Fruit fly (Drosophila melanogaster) whole organism, embryonic: ENCODE data around the gene VhaPPA1-2.

Source experiments
- Ada2b ChIP-seq: fragments of 200-800 bp; sonication (Bioruptor generic); IDR thresholded peaks from 2 replicates; pipeline ENCODE4 v1.3.6; 2022; ENCODE audit warnings: missing biosample characterization, missing genetic modification characterization
- Atf3 ChIP-seq: fragments of 200-800 bp; sonication (Bioruptor generic); optimal IDR thresholded peaks from 3 replicates; lab custom pipeline; 2016; ENCODE audit warnings: missing biosample characterization, missing genetic modification characterization
- BEAF-32 ChIP-seq: fragments of 200-800 bp; sonication (Bioruptor generic); optimal IDR thresholded peaks from 3 replicates; lab custom pipeline; 2017; ENCODE audit warnings: missing biosample characterization, missing genetic modification characterization, mild to moderate bottlenecking, moderate library complexity, missing genetic modification reagents
- CG10267 ChIP-seq: fragments of 200-800 bp; sonication (Bioruptor generic); optimal IDR thresholded peaks from 2 replicates; lab custom pipeline; 2018; ENCODE audit warnings: missing biosample characterization, mild to moderate bottlenecking, missing genetic modification characterization, moderate library complexity
- CG10565 ChIP-seq: fragments of 200-800 bp; sonication (Bioruptor generic); optimal IDR thresholded peaks from 3 replicates; lab custom pipeline; 2016; ENCODE audit warnings: missing biosample characterization, mild to moderate bottlenecking, missing genetic modification characterization
- CG13624 ChIP-seq: fragments of 200-800 bp; sonication (Bioruptor generic); optimal IDR thresholded peaks from 2 replicates; lab custom pipeline; 2016; ENCODE audit warnings: missing biosample characterization, missing genetic modification characterization
- CG14710 ChIP-seq: fragments of 200-800 bp; sonication (Bioruptor generic); optimal IDR thresholded peaks from 3 replicates; lab custom pipeline; 2019; ENCODE audit warnings: missing biosample characterization, mild to moderate bottlenecking, missing genetic modification characterization, moderate library complexity
- CG15514 ChIP-seq: fragments of 200-800 bp; sonication (Bioruptor generic); optimal IDR thresholded peaks from 3 replicates; lab custom pipeline; 2017; ENCODE audit warnings: missing biosample characterization, missing genetic modification characterization, mild to moderate bottlenecking, moderate library complexity, missing genetic modification reagents
- CG16813 ChIP-seq: fragments of 200-800 bp; sonication (Bioruptor generic); IDR thresholded peaks from 3 replicates; pipeline ENCODE4 v1.3.6; 2022; ENCODE audit warnings: missing biosample characterization, missing genetic modification characterization; ENCODE audit not compliant: partially characterized antibody
- CG17328 ChIP-seq: fragments of 200-800 bp; sonication (Bioruptor generic); IDR thresholded peaks from 2 replicates; pipeline ENCODE4 v1.3.6; 2022; ENCODE audit warnings: missing biosample characterization, missing genetic modification characterization
- CG34224 ChIP-seq: fragments of 200-800 bp; sonication (Bioruptor generic); IDR thresholded peaks from 3 replicates; pipeline ENCODE4 v1.3.6; 2022; ENCODE audit warnings: missing biosample characterization, missing genetic modification characterization; ENCODE audit not compliant: partially characterized antibody
- CG34422 ChIP-seq: fragments of 200-800 bp; sonication (Bioruptor generic); IDR thresholded peaks from 3 replicates; pipeline ENCODE4 v1.3.6; 2022; ENCODE audit warnings: missing biosample characterization, missing genetic modification characterization
- CG7928 ChIP-seq: fragments of 200-800 bp; sonication (Bioruptor generic); optimal IDR thresholded peaks from 2 replicates; lab custom pipeline; 2017; ENCODE audit warnings: missing biosample characterization, mild to moderate bottlenecking, missing genetic modification characterization
- CG8089 ChIP-seq: fragments of 200-800 bp; sonication (Bioruptor generic); optimal IDR thresholded peaks from 3 replicates; lab custom pipeline; 2016; ENCODE audit warnings: missing biosample characterization, missing genetic modification characterization
- CkIIα-i1 ChIP-seq: fragments of 200-800 bp; sonication (Bioruptor generic); IDR thresholded peaks from 2 replicates; pipeline ENCODE4 v1.3.6; 2022; ENCODE audit warnings: missing biosample characterization, missing genetic modification characterization
- D19B ChIP-seq: fragments of 200-800 bp; sonication (Bioruptor generic); optimal IDR thresholded peaks from 2 replicates; lab custom pipeline; 2017; ENCODE audit warnings: missing biosample characterization, mild to moderate bottlenecking, missing genetic modification characterization
- Dll ChIP-seq: fragments of 200-800 bp; sonication (Bioruptor generic); IDR thresholded peaks from 4 replicates; pipeline ENCODE4 v1.3.6; 2022; ENCODE audit warnings: missing biosample characterization, missing genetic modification characterization; ENCODE audit not compliant: partially characterized antibody
- E2f2 ChIP-seq: fragments of 200-800 bp; sonication (Bioruptor generic); IDR thresholded peaks from 2 replicates; pipeline ENCODE4 v1.3.6; 2022; ENCODE audit warnings: missing biosample characterization, missing genetic modification characterization
- Ets97D ChIP-seq: fragments of 200-800 bp; sonication (Bioruptor generic); optimal IDR thresholded peaks from 3 replicates; lab custom pipeline; 2016; ENCODE audit warnings: missing biosample characterization, missing genetic modification characterization
- HLH4C ChIP-seq: fragments of 200-800 bp; sonication (Bioruptor generic); IDR thresholded peaks from 3 replicates; pipeline ENCODE4 v1.3.6; 2022; ENCODE audit warnings: missing biosample characterization, missing genetic modification characterization; ENCODE audit not compliant: partially characterized antibody
- HmgZ ChIP-seq: fragments of 200-800 bp; sonication (Bioruptor generic); optimal IDR thresholded peaks from 2 replicates; lab custom pipeline; 2018; ENCODE audit warnings: missing biosample characterization, mild to moderate bottlenecking, missing genetic modification characterization
- Hr78 ChIP-seq, 2 experiments: fragments of 200-800 bp in 1 of 2; fragments of >200 bp in 1 of 2; sonication (Bioruptor generic) in 1 of 2; optimal IDR thresholded peaks; 2 replicates each; lab custom pipeline; 2017 to 2019; ENCODE audit warnings: missing biosample characterization in 2 of 2, missing genetic modification characterization in 2 of 2, mild to moderate bottlenecking in 1 of 2, moderate library complexity in 1 of 2
- Max ChIP-seq: fragments of 200-800 bp; sonication (Bioruptor generic); optimal IDR thresholded peaks from 2 replicates; lab custom pipeline; 2016; ENCODE audit warnings: missing biosample characterization, mild to moderate bottlenecking, missing genetic modification characterization
- Myb ChIP-seq: fragments of 200-800 bp; sonication (Bioruptor generic); optimal IDR thresholded peaks from 2 replicates; lab custom pipeline; 2016; ENCODE audit warnings: missing biosample characterization, missing genetic modification characterization
- NFAT ChIP-seq: fragments of 200-800 bp; sonication (Bioruptor generic); IDR thresholded peaks from 2 replicates; pipeline ENCODE4 v1.3.6; 2022; ENCODE audit warnings: missing biosample characterization, missing genetic modification characterization
- Nf-YC ChIP-seq: fragments of 200-800 bp; optimal IDR thresholded peaks from 3 replicates; lab custom pipeline; 2019; ENCODE audit warnings: missing biosample characterization, mild to moderate bottlenecking, missing genetic modification characterization, moderate library complexity
- Ptx1 ChIP-seq: fragments of 200-800 bp; sonication (Bioruptor generic); IDR thresholded peaks from 2 replicates; pipeline ENCODE4 v1.3.6; 2022; ENCODE audit warnings: missing biosample characterization, missing genetic modification characterization
- Stat92E ChIP-seq, 3 experiments: fragments of >200 bp in 2 of 3; fragments of 200-800 bp in 1 of 3; sonication (Bioruptor generic) in 1 of 3; optimal IDR thresholded peaks; 2 replicates each; lab custom pipeline; 2017 to 2019; ENCODE audit warnings: missing biosample characterization in 3 of 3, missing genetic modification characterization in 3 of 3, mild to moderate bottlenecking in 1 of 3, moderate library complexity in 1 of 3
- amos ChIP-seq: fragments of 200-800 bp; sonication (Bioruptor generic); IDR thresholded peaks from 2 replicates; pipeline ENCODE4 v1.3.6; 2022; ENCODE audit warnings: missing biosample characterization, missing genetic modification characterization; ENCODE audit not compliant: partially characterized antibody
- bbx ChIP-seq: fragments of 200-800 bp; sonication (Bioruptor generic); IDR thresholded peaks from 2 replicates; pipeline ENCODE4 v1.3.6; 2022; ENCODE audit warnings: missing biosample characterization, missing genetic modification characterization; ENCODE audit not compliant: partially characterized antibody
- br ChIP-seq: fragments of >200 bp; optimal IDR thresholded peaks from 2 replicates; lab custom pipeline; 2017
- chif ChIP-seq, 2 experiments: fragments of 200-800 bp; sonication (Bioruptor generic); optimal IDR thresholded peaks; 3 replicates each; lab custom pipeline; 2016; ENCODE audit warnings: missing biosample characterization in 2 of 2, missing genetic modification characterization in 2 of 2
- crp ChIP-seq, 2 experiments: fragments of 200-800 bp; sonication (Bioruptor generic); optimal IDR thresholded peaks; 2 replicates in 1 of 2; 3 replicates in 1 of 2; lab custom pipeline; 2017; ENCODE audit warnings: missing biosample characterization in 2 of 2, missing genetic modification characterization in 2 of 2, mild to moderate bottlenecking in 1 of 2, moderate library complexity in 1 of 2
- ems ChIP-seq: fragments of 200-800 bp; sonication (Bioruptor generic); optimal IDR thresholded peaks from 3 replicates; lab custom pipeline; 2016; ENCODE audit warnings: missing biosample characterization, missing genetic modification characterization
- hth ChIP-seq: fragments of >200 bp; optimal IDR thresholded peaks from 2 replicates; lab custom pipeline; 2017; ENCODE audit warnings: inconsistent platforms
- mld ChIP-seq: fragments of 200-800 bp; sonication (Bioruptor generic); IDR thresholded peaks from 3 replicates; pipeline ENCODE4 v1.3.6; 2022; ENCODE audit warnings: missing biosample characterization, missing genetic modification characterization; ENCODE audit not compliant: partially characterized antibody
- nau ChIP-seq: fragments of 200-800 bp; sonication (Bioruptor generic); optimal IDR thresholded peaks from 3 replicates; lab custom pipeline; 2017; ENCODE audit warnings: missing biosample characterization, mild to moderate bottlenecking, missing genetic modification characterization, missing genetic modification reagents
- nmo ChIP-seq: fragments of 200-800 bp; sonication (Bioruptor generic); optimal IDR thresholded peaks from 2 replicates; lab custom pipeline; 2018; ENCODE audit warnings: missing biosample characterization, mild to moderate bottlenecking, missing genetic modification characterization, moderate library complexity
- pb ChIP-seq: fragments of 200-800 bp; sonication (Bioruptor generic); optimal IDR thresholded peaks from 3 replicates; lab custom pipeline; 2016; ENCODE audit warnings: missing biosample characterization, missing genetic modification characterization
- phol ChIP-seq: fragments of 200-800 bp; sonication (Bioruptor generic); optimal IDR thresholded peaks from 3 replicates; lab custom pipeline; 2018; ENCODE audit warnings: missing biosample characterization, mild to moderate bottlenecking, missing genetic modification characterization, moderate library complexity
- pzg ChIP-seq: fragments of 200-800 bp; sonication (Bioruptor generic); optimal IDR thresholded peaks from 3 replicates; lab custom pipeline; 2018; ENCODE audit warnings: missing biosample characterization, mild to moderate bottlenecking, missing genetic modification characterization, moderate library complexity
- sisA ChIP-seq: fragments of 200-800 bp; sonication (Bioruptor generic); IDR thresholded peaks from 2 replicates; pipeline ENCODE4 v1.3.6; 2022; ENCODE audit warnings: missing biosample characterization, missing genetic modification characterization
- stwl ChIP-seq: fragments of 200-800 bp; sonication (Bioruptor generic); optimal IDR thresholded peaks from 3 replicates; lab custom pipeline; 2018; ENCODE audit warnings: missing biosample characterization, mild to moderate bottlenecking, missing genetic modification characterization, moderate library complexity
- tll ChIP-seq, 2 experiments: fragments of 200-800 bp in 1 of 2; fragments of >200 bp in 1 of 2; sonication (Bioruptor generic) in 1 of 2; optimal IDR thresholded peaks; 2 replicates each; lab custom pipeline; 2017 to 2019; ENCODE audit warnings: missing biosample characterization in 2 of 2, missing genetic modification characterization in 2 of 2, mild to moderate bottlenecking in 1 of 2, moderate library complexity in 1 of 2
- trem ChIP-seq: fragments of 200-800 bp; optimal IDR thresholded peaks from 3 replicates; lab custom pipeline; 2019; ENCODE audit warnings: missing biosample characterization, mild to moderate bottlenecking, missing genetic modification characterization, moderate library complexity
- twi ChIP-seq: fragments of 200-800 bp; optimal IDR thresholded peaks from 2 replicates; lab custom pipeline; 2019; ENCODE audit warnings: missing biosample characterization, mild to moderate bottlenecking, missing genetic modification characterization, moderate library complexity
- unc-4 ChIP-seq: fragments of 200-800 bp; sonication (Bioruptor generic); IDR thresholded peaks from 2 replicates; pipeline ENCODE4 v1.3.6; 2022; ENCODE audit warnings: missing biosample characterization, missing genetic modification characterization; ENCODE audit not compliant: partially characterized antibody

Gene VhaPPA1-2

DNA sequence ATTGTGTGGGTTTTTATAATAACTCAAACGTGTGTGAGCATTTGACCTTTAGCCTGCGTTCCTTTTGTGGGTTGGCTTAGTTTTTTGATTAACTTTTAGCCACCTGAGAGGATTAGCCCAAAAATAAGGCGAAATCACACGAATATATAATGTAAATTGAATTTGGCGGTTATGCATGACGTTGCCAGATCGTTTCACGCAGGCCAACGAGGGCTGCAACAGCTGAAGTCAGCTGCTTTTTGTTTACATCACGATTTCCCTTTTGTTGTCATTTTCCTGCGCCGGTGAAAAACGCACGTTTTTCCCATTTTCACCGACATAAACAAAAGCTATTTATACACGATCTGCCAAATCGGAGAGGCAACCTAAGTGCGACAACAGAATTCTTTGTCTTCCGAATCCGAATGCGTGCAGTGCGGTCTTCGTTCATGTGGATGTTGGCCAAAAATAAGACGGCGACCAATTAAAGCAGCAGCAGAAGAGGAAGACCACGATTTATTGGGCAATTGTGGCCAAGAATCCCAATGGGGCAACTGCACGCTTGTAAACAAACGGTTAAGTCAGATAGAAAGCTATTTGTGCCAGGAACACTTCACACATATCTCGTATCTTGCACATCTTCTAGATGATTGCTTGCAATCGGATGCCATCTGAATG is 20.7 kb downstream of the VhaPPA1-2 start, which contains the start of gene CG3631 (continued):
- TF ChIP-seq CG10267 (tag; lab: Kevin White, UChicago) (no peak), CG7928 (GFP tag; lab: Kevin White, UChicago) (peak; percentile 96), HmgZ (tag; lab: Kevin White, UChicago) (no peak), ems (no peak), Max (GFP tag; lab: Kevin White, UChicago) (peak; percentile 53), nau (GFP tag; lab: Kevin White, UChicago) (no peak), Ptx1 (GFP tag; lab: Robert Waterston, UW) (no peak), Nf-YC (tag; lab: Kevin White, UChicago) (peak; percentile 9), CG17328 (no peak), Dll (0 out of 4 replicates have a peak, but pooled peaks have one; percentile 31), twi (no peak), CG13624 (GFP tag; lab: Kevin White, UChicago) (no peak), amos (GFP tag; lab: Robert Waterston, UW) (peak; percentile 41; the same call in 1 of the 2 replicates), mld (GFP tag; lab: Robert Waterston, UW) (0 out of 3 replicates have a peak, but pooled peaks have one; percentile 6), D19B (no peak), Atf3 (GFP tag; lab: Kevin White, UChicago) (no peak), hth (lab: Kevin White, UChicago) (no peak), Ada2b (GFP tag; lab: Robert Waterston, UW) (no peak), NFAT (GFP tag; lab: Robert Waterston, UW) (no peak), crp (GFP tag; optimal IDR thresholded peaks at IDR 0.05; lab: Kevin White, UChicago) (peak; percentile 88 to 97), CG10565 (GFP tag; lab: Kevin White, UChicago) (no peak), trem (tag; lab: Kevin White, UChicago) (peak; percentile 32), sisA (no peak), CG8089 (GFP tag; lab: Kevin White, UChicago) (no peak), bbx (GFP tag; lab: Robert Waterston, UW) (0 out of 2 replicates have a peak, but pooled peaks have one; percentile 17), CG15514 (GFP tag; lab: Kevin White, UChicago) (peak; percentile 26), stwl (tag; lab: Kevin White, UChicago) (peak; percentile 44), Ets97D (GFP tag; lab: Kevin White, UChicago) (peak; percentile 29), phol (tag; lab: Kevin White, UChicago) (no peak), Myb (peak; percentile 64), pzg (GFP tag; lab: Kevin White, UChicago) (peak; percentile 68), CkIIα-i1 (GFP tag; lab: Robert Waterston, UW) (no peak), tll (GFP tag; optimal IDR thresholded peaks at IDR 0.05; lab: Kevin White, UChicago) (no peak), CG14710 (tag; lab: Kevin White, UChicago) (peak; percentile 44), E2f2 (peak; percentile 98), chif (GFP tag; optimal IDR thresholded peaks at IDR 0.05; lab: Kevin White, UChicago) (no peak), pb (GFP tag; lab: Kevin White, UChicago) (no peak), HLH4C (GFP tag; lab: Robert Waterston, UW) (peak; percentile 43; the same call in 1 of the 3 replicates), nmo (peak; percentile 10), unc-4 (GFP tag; lab: Robert Waterston, UW) (peak; percentile 49; the same call in 1 of the 2 replicates), br (lab: Kevin White, UChicago) (no peak), CG34422 (GFP tag; lab: Robert Waterston, UW) (peak; percentile 87; the same call in 2 of the 3 replicates), CG34224 (GFP tag; lab: Robert Waterston, UW) (0 out of 3 replicates have a peak, but pooled peaks have one; percentile 34), CG16813 (GFP tag; lab: Robert Waterston, UW) (0 out of 3 replicates have a peak, but pooled peaks have one; percentile 11), Hr78 (GFP tag; optimal IDR thresholded peaks at IDR 0.05; lab: Kevin White, UChicago) (no peak), Stat92E (GFP tag; optimal IDR thresholded peaks at IDR 0.05; lab: Kevin White, UChicago) (no peak), BEAF-32 (GFP tag; lab: Kevin White, UChicago) (peak; percentile 25)
